Worm (Caenorhabditis elegans): ENCODE results near the gene C14C6.13.

Gene C14C6.13

ce11 chrV:565984-566383, 8.6 kb downstream of the C14C6.13 start, which contains the start of gene sri-73:
Gene sri-73, minus strand, starts transcription at chrV:566084.
- TF ChIP-seq ztf-4 (tag; optimal IDR thresholded peaks at IDR 0.05), result no peak
- TF ChIP-seq unc-39 (tag; optimal IDR thresholded peaks at IDR 0.05), result no peak
- TF ChIP-seq fos-1 (tag; optimal IDR thresholded peaks at IDR 0.05), result no peak
- no peak for TF ChIP-seq C34F6.9 (tag; optimal IDR thresholded peaks at IDR 0.05)
- no peak for TF ChIP-seq ceh-16 (tag; optimal IDR thresholded peaks at IDR 0.05)
- TF ChIP-seq egl-27 (tag; optimal IDR thresholded peaks at IDR 0.05), result no peak
- no peak for TF ChIP-seq sma-3 (GFP tag; optimal IDR thresholded peaks at IDR 0.05)
- TF ChIP-seq nhr-237 (tag; optimal IDR thresholded peaks at IDR 0.05), result no peak
- TF ChIP-seq ZK546.5 (tag; optimal IDR thresholded peaks at IDR 0.05), result no peak
- no peak for TF ChIP-seq blmp-1 (tag; optimal IDR thresholded peaks at IDR 0.05; ENCODE audit: insufficient read depth)
- no peak for TF ChIP-seq lin-39 (tag; optimal IDR thresholded peaks at IDR 0.05)
- TF ChIP-seq lsy-2 (tag; optimal IDR thresholded peaks at IDR 0.05), result no peak
- no peak for TF ChIP-seq nhr-77 (tag; optimal IDR thresholded peaks at IDR 0.05)
- TF ChIP-seq lin-13 (GFP tag; optimal IDR thresholded peaks at IDR 0.05), result no peak
- no peak for TF ChIP-seq sem-4 (tag; optimal IDR thresholded peaks at IDR 0.05)

DNA sequence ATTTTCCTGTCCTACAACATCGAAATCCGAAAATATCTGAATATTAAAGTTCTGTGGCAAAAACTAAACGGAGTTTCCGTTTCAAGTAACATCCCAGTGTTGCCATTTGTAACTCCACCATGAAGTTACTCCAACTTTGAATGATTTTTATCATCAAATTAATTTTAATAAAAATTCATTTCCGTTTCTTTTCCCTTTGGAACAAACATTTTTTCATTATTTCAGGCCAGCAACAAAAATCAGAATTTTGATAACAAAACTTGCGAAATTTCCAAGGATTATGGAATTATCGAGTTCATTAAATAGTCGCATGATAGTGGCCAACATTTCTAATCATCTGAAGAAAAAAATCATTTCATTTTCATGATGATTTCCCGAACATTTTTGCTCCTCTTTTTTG, 11.7 kb downstream of the C14C6.13 start, which contains the start of gene C14C6.2:
Gene C14C6.2, plus strand, starts transcription at position 301 of the 400 bp plus-strand sequence.
- TF ChIP-seq sma-9 (GFP tag; optimal IDR thresholded peaks at IDR 0.05) (no peak), sma-9 (tag; optimal IDR thresholded peaks at IDR 0.05) (no peak), R02D3.7 (tag; optimal IDR thresholded peaks at IDR 0.05) (no peak), nhr-11 (tag; optimal IDR thresholded peaks at IDR 0.05) (no peak), elt-1 (tag; optimal IDR thresholded peaks at IDR 0.05) (no peak), ama-1 (optimal IDR thresholded peaks at IDR 0.05) (no peak), egl-27 (tag; optimal IDR thresholded peaks at IDR 0.05) (no peak), lin-11 (tag; optimal IDR thresholded peaks at IDR 0.05) (no peak), peb-1 (tag; optimal IDR thresholded peaks at IDR 0.05) (no peak), aly-2 (tag; optimal IDR thresholded peaks at IDR 0.05) (no peak)

DNA sequence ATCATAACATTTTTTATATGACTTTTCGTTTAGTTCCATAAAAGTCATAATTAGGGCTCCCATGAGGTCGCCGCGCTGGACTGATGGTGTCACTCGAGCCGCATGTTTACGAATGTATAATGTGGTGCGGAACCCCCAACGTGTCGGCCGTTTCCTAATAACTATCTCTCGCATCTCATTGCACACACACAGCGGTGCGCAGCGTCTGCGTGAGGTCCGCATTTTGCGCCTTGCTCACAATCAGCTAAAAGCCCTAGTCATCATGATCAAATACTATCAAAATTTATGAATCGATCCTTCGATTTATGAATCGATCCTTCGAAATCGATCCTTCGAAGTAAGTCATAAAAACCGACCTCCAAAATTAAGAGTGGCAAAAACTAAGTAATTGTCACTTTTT, 14.6 kb downstream of the C14C6.13 start, which contains the start of gene srx-7:
Gene srx-7, plus strand, starts transcription at position 256 of the 400 bp plus-strand sequence.
- TF ChIP-seq mbf-1 (tag; optimal IDR thresholded peaks at IDR 0.05) (no peak), lin-13 (GFP tag; optimal IDR thresholded peaks at IDR 0.05) (no peak), elt-1 (tag; optimal IDR thresholded peaks at IDR 0.05) (no peak), sma-3 (GFP tag; optimal IDR thresholded peaks at IDR 0.05) (no peak), crh-2 (tag; optimal IDR thresholded peaks at IDR 0.05) (no peak), F13H6.1 (tag; optimal IDR thresholded peaks at IDR 0.05) (no peak), lin-39 (tag; optimal IDR thresholded peaks at IDR 0.05) (no peak), lin-11 (tag; optimal IDR thresholded peaks at IDR 0.05) (no peak), elt-3 (tag; optimal IDR thresholded peaks at IDR 0.05) (no peak), mdl-1 (tag; optimal IDR thresholded peaks at IDR 0.05) (no peak), nhr-6 (tag; optimal IDR thresholded peaks at IDR 0.05) (no peak), nhr-129 (tag; optimal IDR thresholded peaks at IDR 0.05) (no peak), blmp-1 (tag; optimal IDR thresholded peaks at IDR 0.05; ENCODE audit: insufficient read depth) (no peak), nhr-237 (tag; optimal IDR thresholded peaks at IDR 0.05) (no peak), mab-5 (tag; optimal IDR thresholded peaks at IDR 0.05) (no peak), aly-2 (tag; optimal IDR thresholded peaks at IDR 0.05) (no peak)

DNA sequence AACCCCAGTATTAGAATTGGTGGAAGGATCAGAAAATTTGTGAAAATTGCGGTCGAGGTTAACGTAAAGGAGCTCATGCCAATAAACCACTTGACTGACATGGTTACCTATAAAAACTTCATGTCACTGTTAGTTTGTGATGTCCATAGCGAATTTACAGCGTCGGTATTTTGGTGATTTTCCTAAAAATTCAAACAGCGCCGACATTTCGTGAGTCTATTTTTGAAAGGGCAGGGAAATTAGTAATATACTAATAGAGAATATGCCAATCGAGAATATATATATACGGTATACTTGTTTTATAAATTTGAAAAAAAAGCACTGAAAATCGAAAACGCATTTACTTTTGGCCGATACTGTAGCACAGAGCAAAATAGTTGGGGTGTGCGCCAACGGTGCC, 18.5 kb downstream of the C14C6.13 start, which contains the start of gene srx-8:
Gene srx-8, minus strand, starts transcription at position 101 of the 400 bp plus-strand sequence.
- TF ChIP-seq ztf-11 (tag; optimal IDR thresholded peaks at IDR 0.05) (no peak), nhr-77 (tag; optimal IDR thresholded peaks at IDR 0.05) (no peak), zag-1 (tag; optimal IDR thresholded peaks at IDR 0.05) (no peak)

DNA sequence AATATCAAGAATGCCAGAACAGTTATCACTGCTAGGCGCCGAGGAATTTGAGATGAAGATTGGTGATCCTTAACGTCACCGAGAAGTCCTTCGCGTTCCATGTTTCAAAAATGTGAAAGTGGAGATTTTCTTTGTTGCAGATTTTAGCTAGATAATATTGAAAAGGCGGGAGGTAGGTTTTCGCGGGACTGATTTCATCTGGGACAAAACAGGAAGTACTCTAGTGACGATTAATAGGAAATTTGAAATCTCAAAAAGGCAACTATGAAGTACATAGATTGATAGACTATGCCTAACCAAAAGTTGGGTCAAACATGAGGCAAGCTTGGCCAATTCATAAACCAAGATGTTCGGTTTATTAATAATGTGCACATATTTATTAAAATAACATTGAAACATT, 21.5 kb downstream of the C14C6.13 start, which contains the start of gene C14C6.8:
Gene C14C6.8, minus strand, starts transcription at position 101 of the 400 bp plus-strand sequence.
- TF ChIP-seq nhr-21 (tag; optimal IDR thresholded peaks at IDR 0.05), result no peak
- no peak for TF ChIP-seq ama-1 (optimal IDR thresholded peaks at IDR 0.05)
- TF ChIP-seq R02D3.7 (tag; optimal IDR thresholded peaks at IDR 0.05), result no peak
- TF ChIP-seq snpc-4 (tag; optimal IDR thresholded peaks at IDR 0.05), result no peak
- TF ChIP-seq lin-39 (tag; optimal IDR thresholded peaks at IDR 0.05), result no peak
- TF ChIP-seq mab-5 (tag; optimal IDR thresholded peaks at IDR 0.05), result no peak
- TF ChIP-seq unc-62 (GFP tag; optimal IDR thresholded peaks at IDR 0.05), result no peak
- TF ChIP-seq sma-9 (GFP tag; optimal IDR thresholded peaks at IDR 0.05), result no peak
- TF ChIP-seq sma-9 (tag; optimal IDR thresholded peaks at IDR 0.05), result no peak
- TF ChIP-seq nhr-129 (tag; optimal IDR thresholded peaks at IDR 0.05), result no peak

Measured in whole organism, L2 larva.